Worm (Caenorhabditis elegans) whole organism, late embryonic: Measurements from ENCODE around the gene cutl-19.

ENCODE experiments used
- ceh-18 ChIP-seq: sonication (generic microtip); optimal IDR thresholded peaks from 2 replicates; lab custom pipeline; 2016; ENCODE audit warnings: missing genetic modification characterization, missing compliant biosample characterization
- fkh-10 ChIP-seq: fragments of 150-350 bp; optimal IDR thresholded peaks from 2 replicates; lab custom pipeline; 2014; ENCODE audit warnings: missing biosample characterization, missing genetic modification reagents, missing genetic modification characterization
- tbx-2 ChIP-seq: sonication (generic microtip); optimal IDR thresholded peaks from 2 replicates; lab custom pipeline; 2016; ENCODE audit warnings: missing genetic modification characterization, missing compliant biosample characterization

DNA sequence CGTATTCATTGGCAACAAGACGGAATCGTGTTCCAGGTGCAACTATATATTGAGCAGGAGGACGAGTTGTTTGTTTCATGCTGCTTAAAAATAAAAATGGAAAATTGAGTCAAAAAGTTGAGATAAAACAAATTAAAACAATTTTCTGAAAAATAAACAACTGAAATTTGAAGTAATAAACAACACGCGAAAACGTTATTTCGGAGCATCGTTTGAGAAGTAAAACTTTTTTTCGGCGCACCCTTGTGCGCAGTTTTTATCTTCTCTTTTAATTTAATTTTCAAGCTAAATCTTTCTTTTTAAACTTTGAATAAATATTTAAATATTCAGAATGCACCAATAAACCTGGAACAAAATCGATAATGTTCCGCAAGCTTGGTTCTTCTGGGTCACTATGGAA, 36.7 kb upstream of the cutl-19 start, which contains the start of the genes sumv-1 and gop-1:
- no peak for TF ChIP-seq tbx-2 (tag; lab: Kevin White, UChicago)
- no peak for TF ChIP-seq fkh-10
- TF ChIP-seq ceh-18 (tag; lab: Kevin White, UChicago): no peak
